Worm (Caenorhabditis elegans) whole organism, young adult: ENCODE measurements around the gene rps-12.

ENCODE experiments used
- C06A6.2 ChIP-seq: fragments of 200-800 bp; sonication (Bioruptor generic); conservative IDR thresholded peaks from 2 replicates; pipeline ENCODE4 v1.3.6; 2022; ENCODE audit warnings: missing genetic modification characterization, missing compliant biosample characterization
- C17E4.6 ChIP-seq: fragments of 200-800 bp; sonication (Bioruptor generic); IDR thresholded peaks from 2 replicates; pipeline ENCODE4 v1.3.6; 2022; ENCODE audit warnings: missing genetic modification reagents, missing genetic modification characterization, missing compliant biosample characterization
- F10E7.11 ChIP-seq: sonication (generic microtip); optimal IDR thresholded peaks from 2 replicates; lab custom pipeline; 2017; ENCODE audit warnings: mild to moderate bottlenecking, missing genetic modification characterization, moderate library complexity, missing compliant biosample characterization
- F22D6.2 ChIP-seq: sonication (generic microtip); optimal IDR thresholded peaks from 2 replicates; lab custom pipeline; 2016; ENCODE audit warnings: mild to moderate bottlenecking, missing genetic modification characterization, missing compliant biosample characterization
- F49E8.2 ChIP-seq: sonication (generic microtip); optimal IDR thresholded peaks from 3 replicates; lab custom pipeline; 2017; ENCODE audit warnings: missing genetic modification characterization, mild to moderate bottlenecking, missing compliant biosample characterization, antibody characterized with exemption, moderate library complexity; ENCODE audit not compliant: insufficient read depth
- F57C9.4 ChIP-seq: sonication (generic microtip); optimal IDR thresholded peaks from 2 replicates; lab custom pipeline; 2017; ENCODE audit warnings: mild to moderate bottlenecking, missing genetic modification characterization, missing compliant biosample characterization
- T07F8.4 ChIP-seq: sonication (generic microtip); optimal IDR thresholded peaks from 2 replicates; lab custom pipeline; 2016; ENCODE audit warnings: mild to moderate bottlenecking, missing genetic modification characterization, moderate library complexity, missing compliant biosample characterization
- akir-1 ChIP-seq: fragments of 200-800 bp; sonication (Bioruptor generic); optimal IDR thresholded peaks from 2 replicates; lab custom pipeline; 2018; ENCODE audit warnings: mild to moderate bottlenecking, missing genetic modification characterization, moderate library complexity, missing compliant biosample characterization
- aptf-2 ChIP-seq: fragments of 200-800 bp; sonication (Bioruptor generic); conservative IDR thresholded peaks from 2 replicates; pipeline ENCODE4 v1.3.6; 2022; ENCODE audit warnings: missing genetic modification reagents, missing genetic modification characterization, missing compliant biosample characterization
- bed-1 ChIP-seq: fragments of 200-800 bp; sonication (Bioruptor generic); IDR thresholded peaks from 2 replicates; pipeline ENCODE4 v1.3.6; 2022; ENCODE audit warnings: missing genetic modification reagents, missing genetic modification characterization, missing compliant biosample characterization
- ccch-3 ChIP-seq: fragments of 200-800 bp; sonication (Bioruptor generic); optimal IDR thresholded peaks from 2 replicates; lab custom pipeline; 2018; ENCODE audit warnings: mild to moderate bottlenecking, missing genetic modification characterization, missing compliant biosample characterization
- cebp-2 ChIP-seq: fragments of 200-800 bp; sonication (Bioruptor generic); IDR thresholded peaks from 2 replicates; pipeline ENCODE4 v1.3.6; 2022; ENCODE audit warnings: missing genetic modification characterization, missing compliant biosample characterization
- ceh-27 ChIP-seq: fragments of 200-800 bp; sonication (Bioruptor generic); optimal IDR thresholded peaks from 2 replicates; lab custom pipeline; 2018; ENCODE audit warnings: mild to moderate bottlenecking, missing genetic modification characterization, moderate library complexity, missing compliant biosample characterization
- ceh-79 ChIP-seq: sonication (generic microtip); optimal IDR thresholded peaks from 2 replicates; lab custom pipeline; 2017; ENCODE audit warnings: mild to moderate bottlenecking, missing genetic modification characterization, missing compliant biosample characterization
- die-1 ChIP-seq: sonication (generic microtip); optimal IDR thresholded peaks from 2 replicates; lab custom pipeline; 2016; ENCODE audit warnings: missing genotype, mild to moderate bottlenecking, missing genetic modification characterization, missing compliant biosample characterization
- dpl-1 ChIP-seq: fragments of 150-350 bp; optimal IDR thresholded peaks from 2 replicates; lab custom pipeline; 2014; ENCODE audit warnings: missing biosample characterization, missing genetic modification reagents, missing genetic modification characterization
- efl-1 ChIP-seq: fragments of 150-350 bp; optimal IDR thresholded peaks from 2 replicates; lab custom pipeline; 2014; ENCODE audit warnings: missing biosample characterization, missing genetic modification reagents, missing genetic modification characterization
- egl-44 ChIP-seq: fragments of 200-800 bp; sonication (Bioruptor generic); IDR thresholded peaks from 2 replicates; pipeline ENCODE4 v1.3.6; 2022; ENCODE audit warnings: missing genetic modification reagents, missing genetic modification characterization, missing compliant biosample characterization
- ekl-4 ChIP-seq: fragments of 200-800 bp; sonication (Bioruptor generic); IDR thresholded peaks from 2 replicates; pipeline ENCODE4 v1.3.6; 2022; ENCODE audit warnings: missing genetic modification reagents, missing genetic modification characterization, missing compliant biosample characterization
- hlh-12 ChIP-seq: sonication (generic microtip); optimal IDR thresholded peaks from 2 replicates; lab custom pipeline; 2016; ENCODE audit warnings: missing genetic modification characterization, missing compliant biosample characterization
- hlh-26 ChIP-seq: fragments of 200-800 bp; sonication (Bioruptor generic); conservative IDR thresholded peaks from 2 replicates; pipeline ENCODE4 v1.3.6; 2022; ENCODE audit warnings: missing genetic modification reagents, missing genetic modification characterization, missing compliant biosample characterization
- hmg-1.2 ChIP-seq: fragments of 200-800 bp; sonication (Bioruptor generic); IDR thresholded peaks from 2 replicates; pipeline ENCODE4 v1.3.6; 2022; ENCODE audit warnings: missing genetic modification reagents, missing genetic modification characterization, missing compliant biosample characterization
- hsf-1 ChIP-seq: fragments of 200-800 bp; sonication (Bioruptor generic); IDR thresholded peaks from 2 replicates; pipeline ENCODE4 v1.3.6; 2022; ENCODE audit warnings: missing genetic modification reagents, missing genetic modification characterization, missing compliant biosample characterization
- lin-40 ChIP-seq: sonication (generic microtip); optimal IDR thresholded peaks from 2 replicates; lab custom pipeline; 2016; ENCODE audit warnings: missing genetic modification characterization, mild to moderate bottlenecking, missing compliant biosample characterization, missing genotype, missing genetic modification reagents
- lin-54 ChIP-seq: fragments of 200-800 bp; sonication (Bioruptor generic); optimal IDR thresholded peaks from 2 replicates; lab custom pipeline; 2018; ENCODE audit warnings: mild to moderate bottlenecking, missing genetic modification characterization, missing compliant biosample characterization
- lir-1 ChIP-seq: fragments of 200-800 bp; sonication (Bioruptor generic); conservative IDR thresholded peaks from 2 replicates; pipeline ENCODE4 v1.3.6; 2022; ENCODE audit warnings: missing genetic modification reagents, missing genetic modification characterization, missing compliant biosample characterization
- madf-10 ChIP-seq: sonication (generic microtip); optimal IDR thresholded peaks from 2 replicates; lab custom pipeline; 2016; ENCODE audit warnings: mild to moderate bottlenecking, missing genetic modification characterization, missing compliant biosample characterization
- madf-6 ChIP-seq: fragments of 200-800 bp; sonication (Bioruptor generic); IDR thresholded peaks from 2 replicates; pipeline ENCODE4 v1.3.6; 2022; ENCODE audit warnings: missing genetic modification reagents, missing genetic modification characterization, missing compliant biosample characterization
- mcd-1 ChIP-seq: fragments of 200-800 bp; sonication (Bioruptor generic); IDR thresholded peaks from 2 replicates; pipeline ENCODE4 v1.3.6; 2022; ENCODE audit warnings: missing genetic modification reagents, missing genetic modification characterization, missing compliant biosample characterization
- mxl-1 ChIP-seq: sonication (generic microtip); optimal IDR thresholded peaks from 2 replicates; lab custom pipeline; 2016; ENCODE audit warnings: missing genetic modification characterization, missing compliant biosample characterization
- nfya-1 ChIP-seq: sonication (generic microtip); optimal IDR thresholded peaks from 2 replicates; lab custom pipeline; 2017; ENCODE audit warnings: antibody characterized with exemption, missing compliant biosample characterization, missing genetic modification characterization, borderline replicate concordance; ENCODE audit not compliant: insufficient read depth
- nhr-120 ChIP-seq: fragments of 200-800 bp; sonication (Bioruptor generic); IDR thresholded peaks from 2 replicates; pipeline ENCODE4 v1.3.6; 2022; ENCODE audit warnings: missing genetic modification characterization, missing compliant biosample characterization
- nhr-90 ChIP-seq: sonication (generic microtip); optimal IDR thresholded peaks from 2 replicates; lab custom pipeline; 2016; ENCODE audit warnings: missing genotype, mild to moderate bottlenecking, missing genetic modification characterization, missing compliant biosample characterization
- rpc-1 ChIP-seq, 2 experiments: fragments of 150-350 bp in 1 of 2; sonication (generic microtip) in 1 of 2; optimal IDR thresholded peaks; 2 replicates each; lab custom pipeline; 2014 to 2018; ENCODE audit warnings: missing biosample characterization in 1 of 2, missing genetic modification characterization in 1 of 2, missing genetic modification reagents in 1 of 2, missing genotype in 1 of 2
- somi-1 ChIP-seq: fragments of 200-800 bp; sonication (Bioruptor generic); optimal IDR thresholded peaks from 2 replicates; lab custom pipeline; 2018; ENCODE audit warnings: mild to moderate bottlenecking, missing genetic modification characterization, missing compliant biosample characterization
- tlf-1 ChIP-seq: fragments of 200-800 bp; sonication (Bioruptor generic); optimal IDR thresholded peaks from 2 replicates; lab custom pipeline; 2018; ENCODE audit warnings: mild to moderate bottlenecking, missing genetic modification characterization, missing compliant biosample characterization
- zfh-2 ChIP-seq: fragments of 200-800 bp; sonication (Bioruptor generic); conservative IDR thresholded peaks from 2 replicates; pipeline ENCODE4 v1.3.6; 2022; ENCODE audit warnings: missing genetic modification reagents, missing genetic modification characterization, missing compliant biosample characterization
- ztf-3 ChIP-seq: fragments of 200-800 bp; sonication (Bioruptor generic); optimal IDR thresholded peaks from 2 replicates; lab custom pipeline; 2018; ENCODE audit warnings: mild to moderate bottlenecking, missing genetic modification characterization, missing compliant biosample characterization

The rps-12 gene

ce11 chrIII:5692690-5693089, 13.6 kb downstream of the rps-12 start, which contains the start of the genes abi-1 and arle-14 (continued):
- no peak for TF ChIP-seq F22D6.2 (tag; lab: Kevin White, UChicago)
- TF ChIP-seq F49E8.2 (tag; lab: Kevin White, UChicago): no peak
- 0 out of 2 replicates have a peak, but pooled peaks have one; percentile 25 for TF ChIP-seq mcd-1
- TF ChIP-seq tlf-1 (GFP tag; lab: Kevin White, UChicago): no peak
- TF ChIP-seq lin-54 (GFP tag; lab: Kevin White, UChicago): peak; percentile 7
- TF ChIP-seq akir-1 (GFP tag; lab: Kevin White, UChicago): no peak
- no peak for TF ChIP-seq somi-1 (GFP tag; lab: Kevin White, UChicago)
- TF ChIP-seq hlh-26 (GFP tag; lab: Robert Waterston, UW): no peak
- TF ChIP-seq F57C9.4 (tag; lab: Kevin White, UChicago): no peak
- no peak for TF ChIP-seq mxl-1
- TF ChIP-seq zfh-2 (GFP tag; lab: Robert Waterston, UW): no peak
- no peak for TF ChIP-seq cebp-2 (GFP tag; lab: Robert Waterston, UW)
- no peak for TF ChIP-seq lin-40 (tag; lab: Kevin White, UChicago)
- TF ChIP-seq ztf-3: no peak
- TF ChIP-seq nhr-90 (tag; lab: Kevin White, UChicago): no peak
- TF ChIP-seq T07F8.4 (tag; lab: Kevin White, UChicago): no peak
- TF ChIP-seq rpc-1 (optimal IDR thresholded peaks at IDR 0.05; lab: Kevin White, UChicago): no peak
- TF ChIP-seq rpc-1 (tag; optimal IDR thresholded peaks at IDR 0.05; lab: Kevin White, UChicago): no peak
- TF ChIP-seq bed-1 (GFP tag; lab: Robert Waterston, UW): no peak
- TF ChIP-seq hmg-1.2: no peak
- peak; percentile 23 for TF ChIP-seq dpl-1 (GFP tag; lab: Kevin White, UChicago)
- TF ChIP-seq madf-10 (tag; lab: Kevin White, UChicago): no peak
- peak; percentile 75; the same call in 1 of the 2 replicates for TF ChIP-seq madf-6 (GFP tag; lab: Robert Waterston, UW)
- no peak for TF ChIP-seq egl-44 (GFP tag; lab: Robert Waterston, UW)
- TF ChIP-seq hlh-12 (tag; lab: Kevin White, UChicago): no peak
- no peak for TF ChIP-seq ccch-3
- no peak for TF ChIP-seq C06A6.2
- no peak for TF ChIP-seq ceh-79 (tag; lab: Kevin White, UChicago)
- TF ChIP-seq die-1: no peak
- TF ChIP-seq nfya-1 (tag; lab: Kevin White, UChicago): no peak
- no peak for TF ChIP-seq nhr-120 (GFP tag; lab: Robert Waterston, UW)
- TF ChIP-seq aptf-2 (GFP tag; lab: Robert Waterston, UW): no peak
- TF ChIP-seq ekl-4 (GFP tag; lab: Robert Waterston, UW): no peak
- no peak for TF ChIP-seq ceh-27 (GFP tag; lab: Kevin White, UChicago)
- peak; percentile 81 for TF ChIP-seq efl-1
- no peak for TF ChIP-seq C17E4.6 (GFP tag; lab: Robert Waterston, UW)
- TF ChIP-seq F10E7.11 (tag; lab: Kevin White, UChicago): no peak
- TF ChIP-seq, all 124 proteins: peak for 12

- TF ChIP-seq madf-6 (GFP tag; lab: Robert Waterston, UW): peak; percentile 15; the same call in 1 of the 2 replicates
- TF ChIP-seq lir-1 (GFP tag; lab: Robert Waterston, UW): no peak
- TF ChIP-seq hsf-1: 0 out of 2 replicates have a peak, but pooled peaks have one; percentile 46
These were observed 14.6 kb downstream of the rps-12 start, which contains the start of gene B0336.13 for ce11 chrIII:5693736-5694135. Gene B0336.13, plus strand, starts transcription at chrIII:5694036.
